Fruit fly (Drosophila melanogaster): Measurements from ENCODE around the gene Wnt5.

Wnt5 gene

DNA sequence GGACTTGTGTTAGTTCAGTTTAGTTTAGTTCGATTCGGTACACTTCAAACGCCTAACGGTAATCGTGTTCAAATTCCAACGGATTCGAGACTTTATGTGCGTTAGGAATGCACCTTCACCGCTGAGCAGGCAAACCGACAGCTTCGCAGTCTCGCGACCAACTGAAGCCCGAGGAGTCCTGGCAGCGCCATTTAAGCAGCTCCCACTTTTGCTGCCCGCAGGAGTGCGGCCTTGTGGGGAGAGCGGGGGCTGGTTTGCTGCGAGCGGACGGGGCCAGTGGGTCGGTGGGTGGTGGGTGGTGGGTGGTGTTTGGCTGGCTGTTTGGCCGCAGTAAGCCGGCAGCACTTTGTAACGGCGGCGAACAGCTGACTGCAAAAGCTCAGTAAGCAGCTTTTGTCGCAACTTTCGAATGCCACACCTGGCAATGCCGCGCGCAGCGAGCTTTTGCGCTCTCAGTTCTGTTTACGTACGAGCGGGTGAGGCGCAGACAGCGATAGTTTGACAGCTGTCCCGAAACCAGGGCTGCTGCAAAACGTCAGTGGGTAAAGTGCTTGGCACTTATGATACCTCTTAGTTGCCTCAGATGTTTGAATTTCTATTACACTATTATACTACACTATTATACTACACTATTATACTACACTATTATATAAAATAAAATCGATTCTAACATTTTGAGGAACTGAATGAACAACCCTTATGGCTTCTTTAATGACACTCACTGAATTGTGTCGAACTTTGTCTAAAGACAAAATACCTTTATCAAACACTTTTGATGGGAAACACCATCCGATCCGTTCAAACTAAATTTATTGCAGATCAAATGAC is 25.7 kb downstream of the Wnt5 start, which contains the start of gene CG32547 (continued):
- TF ChIP-seq Dp (GFP tag; optimal IDR thresholded peaks at IDR 0.05), result peak; percentile 6
- no peak for TF ChIP-seq CG31388 (GFP tag; optimal IDR thresholded peaks at IDR 0.05)
- no peak for TF ChIP-seq CkIIα-i1 (GFP tag; IDR thresholded peaks at IDR 0.05)
- TF ChIP-seq gsb-n (tag; optimal IDR thresholded peaks at IDR 0.05), result no peak
- TF ChIP-seq CG14050 (GFP tag; IDR thresholded peaks at IDR 0.05), result no peak
- no peak for TF ChIP-seq z (GFP tag; IDR thresholded peaks at IDR 0.05)
- 0 out of 3 replicates have a peak, but pooled peaks have one; percentile 34 for TF ChIP-seq ci (GFP tag; IDR thresholded peaks at IDR 0.05)
- TF ChIP-seq pho (GFP tag; optimal IDR thresholded peaks at IDR 0.05), result no peak
- no peak for TF ChIP-seq CoRest (tag; optimal IDR thresholded peaks at IDR 0.05)
- no peak for TF ChIP-seq ken (GFP tag; IDR thresholded peaks at IDR 0.05)
- no peak for TF ChIP-seq CG1024 (GFP tag; IDR thresholded peaks at IDR 0.05)
- TF ChIP-seq Oaz (GFP tag; IDR thresholded peaks at IDR 0.05), result no peak
- no peak for TF ChIP-seq Scr (GFP tag; IDR thresholded peaks at IDR 0.05; ENCODE audit: partially characterized antibody)
- no peak for TF ChIP-seq fd64A (GFP tag; optimal IDR thresholded peaks at IDR 0.05)
- TF ChIP-seq CG6272 (GFP tag; IDR thresholded peaks at IDR 0.05), result no peak
- peak; percentile 66 for TF ChIP-seq Deaf1 (tag; optimal IDR thresholded peaks at IDR 0.05)
- TF ChIP-seq Camta (GFP tag; optimal IDR thresholded peaks at IDR 0.05), result no peak
- no peak for TF ChIP-seq pan (optimal IDR thresholded peaks at IDR 0.05)
- no peak for TF ChIP-seq pan (GFP tag; optimal IDR thresholded peaks at IDR 0.05 in 1 of 2, IDR thresholded peaks at IDR 0.05 in 1 of 2)
- no peak for TF ChIP-seq CG6689 (GFP tag; IDR thresholded peaks at IDR 0.05)
- no peak for TF ChIP-seq CG18476 (GFP tag; optimal IDR thresholded peaks at IDR 0.05)
- no peak for TF ChIP-seq wor (GFP tag; IDR thresholded peaks at IDR 0.05)
- TF ChIP-seq pb (GFP tag; optimal IDR thresholded peaks at IDR 0.05), result no peak
- no peak for TF ChIP-seq al (GFP tag; IDR thresholded peaks at IDR 0.05)
- TF ChIP-seq CG2120 (GFP tag; optimal IDR thresholded peaks at IDR 0.05), result peak; percentile 5
- TF ChIP-seq CG17359 (tag; optimal IDR thresholded peaks at IDR 0.05), result no peak
- no peak for TF ChIP-seq CG33557 (GFP tag; optimal IDR thresholded peaks at IDR 0.05)
- no peak for TF ChIP-seq D19A (tag; optimal IDR thresholded peaks at IDR 0.05)
- no peak for TF ChIP-seq CTCF (GFP tag; optimal IDR thresholded peaks at IDR 0.05)
- no peak for TF ChIP-seq gro (GFP tag; optimal IDR thresholded peaks at IDR 0.05)
- TF ChIP-seq row (GFP tag; IDR thresholded peaks at IDR 0.05), result peak; percentile 77
- no peak for TF ChIP-seq sug (tag; optimal IDR thresholded peaks at IDR 0.05)
- TF ChIP-seq Opbp (GFP tag; IDR thresholded peaks at IDR 0.05; ENCODE audit: partially characterized antibody), result no peak
- TF ChIP-seq CG33213 (GFP tag; optimal IDR thresholded peaks at IDR 0.05), result no peak
- no peak for TF ChIP-seq ro (GFP tag; IDR thresholded peaks at IDR 0.05)
- TF ChIP-seq CG1603 (tag; optimal IDR thresholded peaks at IDR 0.05), result no peak
- TF ChIP-seq Ravus (GFP tag; IDR thresholded peaks at IDR 0.05), result no peak
- no peak for TF ChIP-seq B-H2 (GFP tag; optimal IDR thresholded peaks at IDR 0.05)
- no peak for TF ChIP-seq CG3407 (GFP tag; optimal IDR thresholded peaks at IDR 0.05)
- TF ChIP-seq ash1 (GFP tag; optimal IDR thresholded peaks at IDR 0.05), result no peak
- TF ChIP-seq Sox102F (GFP tag; optimal IDR thresholded peaks at IDR 0.05), result peak; percentile 7
- no peak for TF ChIP-seq eyg (GFP tag; optimal IDR thresholded peaks at IDR 0.05)
- no peak for TF ChIP-seq ATbp (GFP tag; optimal IDR thresholded peaks at IDR 0.05)
- no peak for TF ChIP-seq Doc3 (GFP tag; IDR thresholded peaks at IDR 0.05; ENCODE audit: partially characterized antibody)
- TF ChIP-seq nerfin-2 (GFP tag; IDR thresholded peaks at IDR 0.05; ENCODE audit: partially characterized antibody), result no peak
- TF ChIP-seq pfk (GFP tag; optimal IDR thresholded peaks at IDR 0.05), result no peak
- no peak for TF ChIP-seq eve (GFP tag; optimal IDR thresholded peaks at IDR 0.05)
- TF ChIP-seq Dip2 (GFP tag; IDR thresholded peaks at IDR 0.05), result no peak
- TF ChIP-seq CG16813 (GFP tag; IDR thresholded peaks at IDR 0.05; ENCODE audit: partially characterized antibody), result no peak
- TF ChIP-seq Gsc (GFP tag; IDR thresholded peaks at IDR 0.05), result no peak
- no peak for TF ChIP-seq grau (tag; optimal IDR thresholded peaks at IDR 0.05)

All from whole organism, embryonic.